Worm (Caenorhabditis elegans) whole organism, early embryonic: Measurements from ENCODE around the gene lir-3.

ENCODE experiments used
- B0310.2 ChIP-seq: sonication (generic microtip); optimal IDR thresholded peaks from 2 replicates; lab custom pipeline; 2016; ENCODE audit warnings: mild to moderate bottlenecking, missing genetic modification characterization, missing compliant biosample characterization
- F13C5.2 ChIP-seq: sonication (generic microtip); optimal IDR thresholded peaks from 2 replicates; lab custom pipeline; 2017; ENCODE audit warnings: mild to moderate bottlenecking, missing genetic modification characterization, inconsistent platforms, missing compliant biosample characterization
- aly-1 ChIP-seq: sonication (generic microtip); optimal IDR thresholded peaks from 2 replicates; lab custom pipeline; 2016; ENCODE audit warnings: missing genetic modification characterization, missing compliant biosample characterization
- ama-1 ChIP-seq: fragments of 150-350 bp; optimal IDR thresholded peaks from 2 replicates; lab custom pipeline; 2014
- ceh-13 ChIP-seq: fragments of 200-800 bp; sonication (Bioruptor generic); optimal IDR thresholded peaks from 2 replicates; lab custom pipeline; 2018; ENCODE audit warnings: mild to moderate bottlenecking, missing genetic modification characterization, missing compliant biosample characterization
- ceh-36 ChIP-seq: sonication (generic microtip); optimal IDR thresholded peaks from 2 replicates; lab custom pipeline; 2016; ENCODE audit warnings: missing genetic modification characterization, inconsistent platforms, missing compliant biosample characterization
- ets-7 ChIP-seq: sonication (generic microtip); optimal IDR thresholded peaks from 2 replicates; lab custom pipeline; 2016; ENCODE audit warnings: missing genotype, missing genetic modification characterization, missing compliant biosample characterization
- flt-1 ChIP-seq: fragments of 200-800 bp; sonication (Bioruptor generic); IDR thresholded peaks from 2 replicates; pipeline ENCODE4 v1.3.6; 2022; ENCODE audit warnings: missing genetic modification characterization, missing compliant biosample characterization
- hmbx-1 ChIP-seq: sonication (generic microtip); optimal IDR thresholded peaks from 2 replicates; lab custom pipeline; 2016; ENCODE audit warnings: mild to moderate bottlenecking, missing genetic modification characterization, missing compliant biosample characterization
- hmg-4 ChIP-seq: fragments of 200-800 bp; sonication (Bioruptor generic); optimal IDR thresholded peaks from 2 replicates; lab custom pipeline; 2018; ENCODE audit warnings: mild to moderate bottlenecking, missing genetic modification characterization, missing compliant biosample characterization
- hnd-1 ChIP-seq: sonication (generic microtip); optimal IDR thresholded peaks from 2 replicates; lab custom pipeline; 2016; ENCODE audit warnings: missing genetic modification characterization, missing compliant biosample characterization
- pes-1 ChIP-seq: fragments of 200-800 bp; sonication (Bioruptor generic); IDR thresholded peaks from 2 replicates; pipeline ENCODE4 v1.3.6; 2022; ENCODE audit warnings: missing genetic modification reagents, missing genetic modification characterization, missing compliant biosample characterization
- scrt-1 ChIP-seq: fragments of 200-800 bp; sonication (Bioruptor generic); IDR thresholded peaks from 2 replicates; pipeline ENCODE4 v1.3.6; 2022; ENCODE audit warnings: missing genetic modification characterization, missing compliant biosample characterization
- sea-1 ChIP-seq: fragments of 200-800 bp; sonication (Bioruptor generic); conservative IDR thresholded peaks from 2 replicates; pipeline ENCODE4 v1.3.6; 2022; ENCODE audit warnings: missing genetic modification characterization, missing compliant biosample characterization
- tbx-11 ChIP-seq: fragments of 200-800 bp; sonication (Bioruptor generic); IDR thresholded peaks from 2 replicates; pipeline ENCODE4 v1.3.6; 2022; ENCODE audit warnings: missing genetic modification characterization, missing compliant biosample characterization
- tbx-37 ChIP-seq: fragments of 200-800 bp; sonication (Bioruptor generic); conservative IDR thresholded peaks from 2 replicates; pipeline ENCODE4 v1.3.6; 2022; ENCODE audit warnings: missing genetic modification reagents, missing genetic modification characterization, missing compliant biosample characterization
- tra-4 ChIP-seq: sonication (generic microtip); optimal IDR thresholded peaks from 2 replicates; lab custom pipeline; 2017; ENCODE audit warnings: missing genetic modification characterization, missing compliant biosample characterization

Gene lir-3

ce11 chrII:11184757-11185341 lies at the start of gene lir-3:
TSS of gene lir-3 (minus strand) at chrII:11184807.
- TF ChIP-seq hmg-4 (GFP tag; lab: Kevin White, UChicago) (peak; percentile 65), F13C5.2 (tag; lab: Kevin White, UChicago) (peak; percentile 44), ets-7 (tag; lab: Kevin White, UChicago) (no peak)

- TF ChIP-seq hnd-1 (tag; lab: Kevin White, UChicago) (no peak), aly-1 (tag; lab: Kevin White, UChicago) (no peak), scrt-1 (no peak), hmg-4 (GFP tag; lab: Kevin White, UChicago) (no peak), ceh-13 (GFP tag; lab: Kevin White, UChicago) (no peak), ets-7 (tag; lab: Kevin White, UChicago) (no peak), F13C5.2 (tag; lab: Kevin White, UChicago) (no peak), flt-1 (no peak), sea-1 (GFP tag; lab: Robert Waterston, UW) (no peak), tbx-37 (no peak), tra-4 (tag; lab: Kevin White, UChicago) (no peak), tbx-11 (GFP tag; lab: Robert Waterston, UW) (no peak), B0310.2 (no peak), hmbx-1 (tag; lab: Kevin White, UChicago) (no peak), ceh-36 (tag; lab: Kevin White, UChicago) (no peak), ama-1 (lab: Kevin White, UChicago) (no peak), pes-1 (no peak)
These were observed 41.8 kb upstream of the lir-3 start, which contains the start of gene T06D8.2 for ce11 chrII:11226379-11226778. TSS of gene T06D8.2 (plus strand) at chrII:11226679.

DNA sequence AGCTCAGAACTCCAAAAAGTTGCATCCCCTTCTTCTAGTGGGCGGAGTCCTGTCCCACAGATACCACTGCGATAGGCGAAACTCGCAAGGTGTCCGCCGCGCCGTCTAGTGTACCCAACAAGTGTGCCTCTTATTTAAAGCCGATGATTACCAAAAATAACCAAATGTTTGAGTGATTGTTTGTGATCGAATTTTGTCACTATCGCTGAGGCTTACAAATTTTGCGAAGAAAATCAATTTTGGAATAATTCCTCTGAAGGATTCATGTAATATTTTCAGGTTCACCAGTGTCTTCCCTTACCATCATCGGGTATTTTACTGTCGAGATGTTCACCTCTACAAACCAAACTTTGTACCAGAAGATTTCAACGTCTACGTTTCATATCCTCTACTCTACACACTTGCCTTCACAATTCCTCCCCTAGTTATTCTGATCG lies 39.5 kb upstream of the lir-3 start:
- no peak for TF ChIP-seq hnd-1 (tag; lab: Kevin White, UChicago)
- no peak for TF ChIP-seq flt-1
- no peak for TF ChIP-seq ets-7 (tag; lab: Kevin White, UChicago)
- peak; percentile 38 for TF ChIP-seq F13C5.2 (tag; lab: Kevin White, UChicago)
- no peak for TF ChIP-seq ceh-36 (tag; lab: Kevin White, UChicago)

ce11 chrII:11221771-11222355 lies 37.3 kb upstream of the lir-3 start, which contains the start of gene plpr-1:
TSS of gene plpr-1 (plus strand) at chrII:11222305.
- TF ChIP-seq hmg-4 (GFP tag; lab: Kevin White, UChicago) (no peak), scrt-1 (no peak), B0310.2 (no peak)

ce11 chrII:11205783-11206182 lies 21.2 kb upstream of the lir-3 start:
- no peak for TF ChIP-seq hnd-1 (tag; lab: Kevin White, UChicago)
- TF ChIP-seq ceh-13 (GFP tag; lab: Kevin White, UChicago) = no peak
- TF ChIP-seq sea-1 (GFP tag; lab: Robert Waterston, UW) = no peak
- TF ChIP-seq flt-1 = no peak
- TF ChIP-seq tbx-11 (GFP tag; lab: Robert Waterston, UW) = no peak
- no peak for TF ChIP-seq ceh-36 (tag; lab: Kevin White, UChicago)
- TF ChIP-seq hmbx-1 (tag; lab: Kevin White, UChicago) = no peak
- TF ChIP-seq aly-1 (tag; lab: Kevin White, UChicago) = no peak
- TF ChIP-seq B0310.2 = no peak

DNA sequence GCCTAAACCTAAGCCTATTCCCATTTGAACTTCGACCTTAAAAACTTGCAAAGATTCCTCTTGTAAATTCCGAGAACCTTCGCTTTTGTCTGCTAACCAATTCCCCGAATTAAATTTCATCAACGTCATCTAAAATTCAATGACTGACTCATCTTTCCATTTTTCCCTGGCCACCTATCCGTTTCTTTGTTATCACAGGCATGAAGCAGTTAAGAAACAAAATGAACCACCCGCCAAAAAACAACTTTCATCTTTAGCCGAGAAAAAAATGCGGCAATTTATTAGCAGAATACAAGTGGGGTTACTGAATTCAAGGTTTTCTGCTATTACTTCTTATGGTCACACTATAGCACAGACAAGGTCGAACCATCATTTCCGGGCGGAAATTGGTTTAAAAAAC lies 20.1 kb upstream of the lir-3 start:
- no peak for TF ChIP-seq flt-1
- TF ChIP-seq hmg-4 (GFP tag; lab: Kevin White, UChicago) = no peak
- TF ChIP-seq aly-1 (tag; lab: Kevin White, UChicago) = no peak

DNA sequence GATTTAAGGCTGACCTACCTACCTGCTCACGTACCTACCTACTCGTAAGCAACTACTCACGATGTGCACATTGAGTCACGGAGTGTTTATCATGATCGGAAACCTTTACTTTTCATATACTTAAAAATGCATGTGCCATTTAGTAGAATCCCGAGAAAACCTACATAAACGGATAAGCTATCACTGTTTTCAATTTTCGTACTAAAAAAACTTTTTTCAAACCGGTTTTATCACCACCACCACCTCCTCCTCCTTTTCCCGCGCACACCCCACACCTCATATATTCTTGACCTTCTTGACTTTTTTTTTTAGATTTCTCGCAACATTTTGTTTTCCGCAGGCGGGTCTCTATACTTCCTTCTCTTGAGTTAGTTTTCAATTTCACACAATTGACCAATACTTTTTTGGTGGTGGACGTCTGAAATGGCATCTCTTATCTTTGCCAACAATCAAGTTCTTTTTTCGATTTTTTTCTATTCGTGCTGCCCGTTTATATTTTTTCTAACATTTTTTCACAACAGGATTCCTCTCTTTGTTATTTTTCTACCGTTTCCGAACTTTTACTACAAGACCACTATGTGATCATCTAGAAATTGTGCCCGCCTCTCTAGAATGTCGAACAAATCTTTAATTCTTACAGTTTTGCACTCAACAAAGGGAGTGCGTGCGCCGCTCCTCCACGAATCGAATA lies 18.1 kb upstream of the lir-3 start, which contains the start of gene srap-1:
Gene srap-1 (plus strand): TSS at position 641 of the 691 bp plus-strand sequence.
- TF ChIP-seq ama-1 (lab: Kevin White, UChicago) = no peak
- no peak for TF ChIP-seq hnd-1 (tag; lab: Kevin White, UChicago)
- TF ChIP-seq scrt-1 = no peak
- TF ChIP-seq ceh-36 (tag; lab: Kevin White, UChicago) = no peak
- no peak for TF ChIP-seq B0310.2
- TF ChIP-seq hmg-4 (GFP tag; lab: Kevin White, UChicago) = no peak
- no peak for TF ChIP-seq F13C5.2 (tag; lab: Kevin White, UChicago)
- no peak for TF ChIP-seq ceh-13 (GFP tag; lab: Kevin White, UChicago)
- no peak for TF ChIP-seq hmbx-1 (tag; lab: Kevin White, UChicago)
- no peak for TF ChIP-seq tbx-37
- TF ChIP-seq flt-1 = no peak
- TF ChIP-seq sea-1 (GFP tag; lab: Robert Waterston, UW) = no peak
- no peak for TF ChIP-seq ets-7 (tag; lab: Kevin White, UChicago)
- no peak for TF ChIP-seq pes-1

ce11 chrII:11200234-11200755 lies 15.7 kb upstream of the lir-3 start:
- TF ChIP-seq sea-1 (GFP tag; lab: Robert Waterston, UW) (no peak), F13C5.2 (tag; lab: Kevin White, UChicago) (no peak), hmbx-1 (tag; lab: Kevin White, UChicago) (no peak), scrt-1 (no peak), aly-1 (tag; lab: Kevin White, UChicago) (no peak), tbx-11 (GFP tag; lab: Robert Waterston, UW) (no peak), tra-4 (tag; lab: Kevin White, UChicago) (no peak), pes-1 (no peak), hmg-4 (GFP tag; lab: Kevin White, UChicago) (no peak), ama-1 (lab: Kevin White, UChicago) (no peak)
